Worm (Caenorhabditis elegans) whole organism, L1 larva: ENCODE data around the gene grl-1.
A peak's percentile ranks its signal among the peaks of the same experiment; 100 is the strongest.

ENCODE experiments used
- ama-1 ChIP-seq: fragments of 150-350 bp; optimal IDR thresholded peaks from 2 replicates; lab custom pipeline; 2014
- fkh-10 ChIP-seq: sonication (generic microtip); optimal IDR thresholded peaks from 2 replicates; lab custom pipeline; 2017; ENCODE audit warnings: missing biosample characterization, missing genetic modification reagents, missing genetic modification characterization
- grh-1 ChIP-seq: fragments of 200-800 bp; sonication (Bioruptor generic); IDR thresholded peaks from 2 replicates; pipeline ENCODE4 v1.3.6; 2022; ENCODE audit warnings: missing genetic modification reagents, missing genetic modification characterization, missing compliant biosample characterization
- jun-1 ChIP-seq: fragments of 150-350 bp; optimal IDR thresholded peaks from 2 replicates; lab custom pipeline; 2014; ENCODE audit warnings: missing biosample characterization, missing genetic modification reagents, missing genetic modification characterization
- lin-39 ChIP-seq: fragments of 150-350 bp; optimal IDR thresholded peaks from 2 replicates; lab custom pipeline; 2014; ENCODE audit warnings: missing biosample characterization, missing genetic modification reagents, missing genetic modification characterization
- nhr-11 ChIP-seq: fragments of 150-350 bp; optimal IDR thresholded peaks from 2 replicates; lab custom pipeline; 2014; ENCODE audit warnings: missing biosample characterization, missing genetic modification characterization
- nhr-28 ChIP-seq: fragments of 150-350 bp; optimal IDR thresholded peaks from 2 replicates; lab custom pipeline; 2014; ENCODE audit warnings: missing biosample characterization, missing genetic modification characterization

- peak; percentile 82 for TF ChIP-seq nhr-11
- TF ChIP-seq fkh-10, result peak; percentile 62
- peak; percentile 89 for TF ChIP-seq jun-1
- no peak for TF ChIP-seq ama-1
- peak; percentile 90 for TF ChIP-seq grh-1 (GFP tag; lab: Robert Waterston, UW)
- TF ChIP-seq lin-39 (tag; lab: Kevin White, UChicago), result peak; percentile 83
- no peak for TF ChIP-seq nhr-28 (tag; lab: Kevin White, UChicago)
Observed at ce11 chrV:5504807-5505442, 28.7 kb downstream of the grl-1 start, which contains the start of the genes dnj-19 and nhr-47.
